Fruit fly (Drosophila melanogaster): ENCODE measurements around the gene CG31952.
A peak's percentile ranks its signal among the peaks of the same experiment; 100 is the strongest.

dm6 chr2L:3371340-3371739 is 45.2 kb upstream of the CG31952 start:
- TF ChIP-seq Pif1B (GFP tag; optimal IDR thresholded peaks at IDR 0.05) (no peak), CG8159 (tag; optimal IDR thresholded peaks at IDR 0.05) (peak; percentile 45)
